Worm (Caenorhabditis elegans) whole organism, young adult: ENCODE results near the gene umps-1.

Source experiments
- B0336.3 ChIP-seq: fragments of 200-800 bp; sonication (Bioruptor generic); IDR thresholded peaks from 2 replicates; pipeline ENCODE4 v1.3.6; 2022; ENCODE audit warnings: missing genetic modification characterization, missing compliant biosample characterization
- C06A6.2 ChIP-seq: fragments of 200-800 bp; sonication (Bioruptor generic); conservative IDR thresholded peaks from 2 replicates; pipeline ENCODE4 v1.3.6; 2022; ENCODE audit warnings: missing genetic modification characterization, missing compliant biosample characterization
- F10E7.11 ChIP-seq: sonication (generic microtip); optimal IDR thresholded peaks from 2 replicates; lab custom pipeline; 2017; ENCODE audit warnings: mild to moderate bottlenecking, missing genetic modification characterization, moderate library complexity, missing compliant biosample characterization
- F37B4.10 ChIP-seq: fragments of 200-800 bp; sonication (Bioruptor generic); IDR thresholded peaks from 2 replicates; pipeline ENCODE4 v1.3.6; 2022; ENCODE audit warnings: missing genetic modification characterization, missing compliant biosample characterization
- F55B11.4 ChIP-seq: sonication (generic microtip); optimal IDR thresholded peaks from 2 replicates; lab custom pipeline; 2016; ENCODE audit warnings: missing compliant biosample characterization, missing genetic modification characterization, borderline replicate concordance; ENCODE audit not compliant: insufficient read depth
- F57C9.4 ChIP-seq: sonication (generic microtip); optimal IDR thresholded peaks from 2 replicates; lab custom pipeline; 2017; ENCODE audit warnings: mild to moderate bottlenecking, missing genetic modification characterization, missing compliant biosample characterization
- K11D2.4 ChIP-seq: fragments of 200-800 bp; sonication (Bioruptor generic); IDR thresholded peaks from 2 replicates; pipeline ENCODE4 v1.3.6; 2022; ENCODE audit warnings: missing genetic modification reagents, missing genetic modification characterization, missing compliant biosample characterization
- T07F8.4 ChIP-seq: sonication (generic microtip); optimal IDR thresholded peaks from 2 replicates; lab custom pipeline; 2016; ENCODE audit warnings: mild to moderate bottlenecking, missing genetic modification characterization, moderate library complexity, missing compliant biosample characterization
- Y95B8A.8 ChIP-seq: fragments of 200-800 bp; sonication (Bioruptor generic); IDR thresholded peaks from 2 replicates; pipeline ENCODE4 v1.3.6; 2022; ENCODE audit warnings: missing genetic modification reagents, missing genetic modification characterization, missing compliant biosample characterization
- attf-5 ChIP-seq: fragments of 200-800 bp; sonication (Bioruptor generic); optimal IDR thresholded peaks from 2 replicates; lab custom pipeline; 2018; ENCODE audit warnings: mild to moderate bottlenecking, missing genetic modification characterization, missing compliant biosample characterization
- cebp-1 ChIP-seq, 2 experiments: fragments of 200-800 bp in 1 of 2; sonication (Bioruptor generic) in 1 of 2; sonication (generic microtip) in 1 of 2; IDR thresholded peaks in 1 of 2; optimal IDR thresholded peaks in 1 of 2; 2 replicates each; pipeline versions ENCODE4 v1.3.6 to Lab custom; 2017 to 2022; ENCODE audit warnings: missing compliant biosample characterization in 2 of 2, missing genetic modification characterization in 2 of 2, mild to moderate bottlenecking in 1 of 2, missing genetic modification reagents in 1 of 2, moderate library complexity in 1 of 2
- ceh-79 ChIP-seq: sonication (generic microtip); optimal IDR thresholded peaks from 2 replicates; lab custom pipeline; 2017; ENCODE audit warnings: mild to moderate bottlenecking, missing genetic modification characterization, missing compliant biosample characterization
- ceh-91 ChIP-seq: fragments of 200-800 bp; sonication (Bioruptor generic); IDR thresholded peaks from 2 replicates; pipeline ENCODE4 v1.3.6; 2022; ENCODE audit warnings: missing genetic modification reagents, missing genetic modification characterization, missing compliant biosample characterization
- chd-7 ChIP-seq: sonication (generic microtip); optimal IDR thresholded peaks from 2 replicates; lab custom pipeline; 2016; ENCODE audit warnings: mild to moderate bottlenecking, missing genetic modification characterization, moderate library complexity, missing compliant biosample characterization
- egl-18 ChIP-seq: fragments of 200-800 bp; sonication (Bioruptor generic); IDR thresholded peaks from 2 replicates; pipeline ENCODE4 v1.3.6; 2022; ENCODE audit warnings: missing genetic modification reagents, missing genetic modification characterization, missing compliant biosample characterization
- ets-4 ChIP-seq: fragments of 200-800 bp; sonication (Bioruptor generic); optimal IDR thresholded peaks from 2 replicates; lab custom pipeline; 2018; ENCODE audit warnings: mild to moderate bottlenecking, missing genetic modification characterization, missing compliant biosample characterization
- fkh-3 ChIP-seq: sonication (generic microtip); optimal IDR thresholded peaks from 2 replicates; lab custom pipeline; 2016; ENCODE audit warnings: mild to moderate bottlenecking, missing genetic modification characterization, missing compliant biosample characterization
- gei-17 ChIP-seq: fragments of 200-800 bp; sonication (Bioruptor generic); optimal IDR thresholded peaks from 2 replicates; lab custom pipeline; 2018; ENCODE audit warnings: mild to moderate bottlenecking, missing genetic modification characterization, missing compliant biosample characterization
- hmg-1.2 ChIP-seq: fragments of 200-800 bp; sonication (Bioruptor generic); IDR thresholded peaks from 2 replicates; pipeline ENCODE4 v1.3.6; 2022; ENCODE audit warnings: missing genetic modification reagents, missing genetic modification characterization, missing compliant biosample characterization
- hsf-1 ChIP-seq: fragments of 200-800 bp; sonication (Bioruptor generic); IDR thresholded peaks from 2 replicates; pipeline ENCODE4 v1.3.6; 2022; ENCODE audit warnings: missing genetic modification reagents, missing genetic modification characterization, missing compliant biosample characterization
- lag-1 ChIP-seq: fragments of 200-800 bp; sonication (Bioruptor generic); IDR thresholded peaks from 2 replicates; pipeline ENCODE4 v1.3.6; 2022; ENCODE audit warnings: missing genetic modification reagents, missing genetic modification characterization, missing compliant biosample characterization
- lin-35 ChIP-seq, 3 experiments: fragments of 150-350 bp in 2 of 3; sonication (generic microtip) in 1 of 3; optimal IDR thresholded peaks; 2 replicates each; lab custom pipeline; 2014 to 2018; ENCODE audit warnings: missing biosample characterization in 3 of 3, missing genetic modification characterization in 3 of 3, missing genetic modification reagents in 3 of 3
- lin-54 ChIP-seq: fragments of 200-800 bp; sonication (Bioruptor generic); optimal IDR thresholded peaks from 2 replicates; lab custom pipeline; 2018; ENCODE audit warnings: mild to moderate bottlenecking, missing genetic modification characterization, missing compliant biosample characterization
- madf-6 ChIP-seq: fragments of 200-800 bp; sonication (Bioruptor generic); IDR thresholded peaks from 2 replicates; pipeline ENCODE4 v1.3.6; 2022; ENCODE audit warnings: missing genetic modification reagents, missing genetic modification characterization, missing compliant biosample characterization
- mxl-1 ChIP-seq: sonication (generic microtip); optimal IDR thresholded peaks from 2 replicates; lab custom pipeline; 2016; ENCODE audit warnings: missing genetic modification characterization, missing compliant biosample characterization
- nfyb-1 ChIP-seq: fragments of 200-800 bp; sonication (Bioruptor generic); IDR thresholded peaks from 2 replicates; pipeline ENCODE4 v1.3.6; 2022; ENCODE audit warnings: missing genetic modification reagents, missing genetic modification characterization, missing compliant biosample characterization
- pha-4 ChIP-seq: fragments of 150-350 bp; sonication (generic microtip); optimal IDR thresholded peaks from 2 replicates; lab custom pipeline; 2014; ENCODE audit warnings: missing biosample characterization, missing genetic modification reagents, missing genetic modification characterization
- rcor-1 ChIP-seq: fragments of 200-800 bp; sonication (Bioruptor generic); IDR thresholded peaks from 2 replicates; pipeline ENCODE4 v1.3.6; 2022; ENCODE audit warnings: missing genetic modification reagents, missing genetic modification characterization, missing compliant biosample characterization
- rpc-1 ChIP-seq, 2 experiments: fragments of 150-350 bp in 1 of 2; sonication (generic microtip) in 1 of 2; optimal IDR thresholded peaks; 2 replicates each; lab custom pipeline; 2014 to 2018; ENCODE audit warnings: missing biosample characterization in 1 of 2, missing genetic modification characterization in 1 of 2, missing genetic modification reagents in 1 of 2, missing genotype in 1 of 2
- sea-2 ChIP-seq: fragments of 200-800 bp; sonication (Bioruptor generic); IDR thresholded peaks from 2 replicates; pipeline ENCODE4 v1.3.6; 2022; ENCODE audit warnings: missing genetic modification characterization, missing compliant biosample characterization
- snpc-1.3 ChIP-seq: sonication (generic microtip); optimal IDR thresholded peaks from 2 replicates; lab custom pipeline; 2017; ENCODE audit warnings: missing genetic modification characterization, mild to moderate bottlenecking, missing compliant biosample characterization, antibody characterized with exemption, moderate library complexity, missing genotype, missing genetic modification reagents; ENCODE audit not compliant: insufficient read depth
- tbp1 ChIP-seq: fragments of 200-800 bp; sonication (Bioruptor generic); optimal IDR thresholded peaks from 2 replicates; lab custom pipeline; 2018; ENCODE audit warnings: mild to moderate bottlenecking, missing genetic modification characterization, missing compliant biosample characterization
- tbx-9 ChIP-seq: sonication (generic microtip); optimal IDR thresholded peaks from 2 replicates; lab custom pipeline; 2016; ENCODE audit warnings: borderline replicate concordance, missing genetic modification characterization, inconsistent platforms, missing compliant biosample characterization
- xnd-1 ChIP-seq: sonication (generic microtip); optimal IDR thresholded peaks from 2 replicates; lab custom pipeline; 2016; ENCODE audit warnings: missing genotype, missing genetic modification reagents, missing genetic modification characterization, missing compliant biosample characterization
- ztf-26 ChIP-seq: sonication (generic microtip); optimal IDR thresholded peaks from 2 replicates; lab custom pipeline; 2017; ENCODE audit warnings: missing genetic modification characterization, missing compliant biosample characterization

Gene umps-1

ce11 chrIII:10333961-10334542, 23.4 kb downstream of the umps-1 start, which contains the start of the genes jmjd-4 and mev-1 (continued):
- peak; percentile 52 for TF ChIP-seq ceh-79 (tag; lab: Kevin White, UChicago)
- TF ChIP-seq pha-4, result peak; percentile 66
- peak; percentile 81 for TF ChIP-seq rcor-1 (GFP tag; lab: Robert Waterston, UW)
- peak; percentile 70 for TF ChIP-seq C06A6.2 (GFP tag; lab: Robert Waterston, UW)
- peak; percentile 90 for TF ChIP-seq K11D2.4 (GFP tag; lab: Robert Waterston, UW)
- peak; percentile 70 for TF ChIP-seq ets-4
- TF ChIP-seq chd-7 (tag; lab: Kevin White, UChicago), result peak; percentile 0
- TF ChIP-seq nfyb-1, result peak; percentile 84
- TF ChIP-seq F37B4.10, result 0 out of 2 replicates have a peak, but pooled peaks have one; percentile 8
- peak; percentile 53 for TF ChIP-seq ceh-91
- TF ChIP-seq egl-18 (GFP tag; lab: Robert Waterston, UW), result no peak
- TF ChIP-seq tbp1 (GFP tag; lab: Kevin White, UChicago), result peak; percentile 66
- peak; percentile 67 for TF ChIP-seq hmg-1.2 (GFP tag; lab: Robert Waterston, UW)
- peak; percentile 92 for TF ChIP-seq lin-54
- TF ChIP-seq mxl-1 (tag; lab: Kevin White, UChicago), result no peak
- TF ChIP-seq snpc-1.3 (tag; lab: Kevin White, UChicago), result no peak
- TF ChIP-seq xnd-1 (tag; lab: Kevin White, UChicago), result peak; percentile 76
- no peak for TF ChIP-seq F10E7.11 (tag; lab: Kevin White, UChicago)
- TF ChIP-seq ztf-26, result peak; percentile 85
- no peak for TF ChIP-seq F55B11.4 (tag; lab: Kevin White, UChicago)
- TF ChIP-seq attf-5 (GFP tag; lab: Kevin White, UChicago), result peak; percentile 92
- TF ChIP-seq lag-1 (GFP tag; lab: Robert Waterston, UW), result no peak
- TF ChIP-seq, all 124 proteins: peak for 60

- TF ChIP-seq fkh-3 (tag; lab: Kevin White, UChicago), result no peak
- no peak for TF ChIP-seq T07F8.4 (tag; lab: Kevin White, UChicago)
- TF ChIP-seq madf-6, result no peak
- no peak for TF ChIP-seq Y95B8A.8
- TF ChIP-seq xnd-1 (tag; lab: Kevin White, UChicago), result no peak
- TF ChIP-seq F57C9.4 (tag; lab: Kevin White, UChicago), result no peak
- no peak for TF ChIP-seq hmg-1.2 (GFP tag; lab: Robert Waterston, UW)
- TF ChIP-seq sea-2 (GFP tag; lab: Robert Waterston, UW), result no peak
Measured at ce11 chrIII:10332560-10332959, 24.9 kb downstream of the umps-1 start, which contains the start of gene T07C4.12. Gene T07C4.12 (minus strand): TSS chrIII:10332660.

- TF ChIP-seq cebp-1 (GFP tag; IDR thresholded peaks at IDR 0.05; lab: Robert Waterston, UW), result peak; percentile 64; the same call in 1 of the 2 replicates
- peak; percentile 94 for TF ChIP-seq cebp-1 (tag; optimal IDR thresholded peaks at IDR 0.05; lab: Kevin White, UChicago)
- no peak for TF ChIP-seq rpc-1 (optimal IDR thresholded peaks at IDR 0.05; lab: Kevin White, UChicago)
- no peak for TF ChIP-seq rpc-1 (tag; optimal IDR thresholded peaks at IDR 0.05; lab: Kevin White, UChicago)
- 0 out of 2 replicates have a peak, but pooled peaks have one; percentile 29 for TF ChIP-seq B0336.3
- TF ChIP-seq tbp1 (GFP tag; lab: Kevin White, UChicago), result no peak
- TF ChIP-seq tbx-9 (tag; lab: Kevin White, UChicago), result peak; percentile 56
- 0 out of 2 replicates have a peak, but pooled peaks have one; percentile 37 for TF ChIP-seq nfyb-1
- TF ChIP-seq hsf-1, result peak; percentile 70; the same call in 1 of the 2 replicates
- no peak for TF ChIP-seq gei-17 (GFP tag; lab: Kevin White, UChicago)
- TF ChIP-seq attf-5 (GFP tag; lab: Kevin White, UChicago), result peak; percentile 6
- no peak for TF ChIP-seq K11D2.4 (GFP tag; lab: Robert Waterston, UW)
- peak in 1 of 3 experiments; percentile 11 for TF ChIP-seq lin-35 (GFP tag; optimal IDR thresholded peaks at IDR 0.05; lab: Kevin White, UChicago)
Measured at ce11 chrIII:10331232-10331631, 26.2 kb downstream of the umps-1 start.
